Worm (Caenorhabditis elegans): ENCODE data around the gene pkc-1.

pkc-1 gene

DNA sequence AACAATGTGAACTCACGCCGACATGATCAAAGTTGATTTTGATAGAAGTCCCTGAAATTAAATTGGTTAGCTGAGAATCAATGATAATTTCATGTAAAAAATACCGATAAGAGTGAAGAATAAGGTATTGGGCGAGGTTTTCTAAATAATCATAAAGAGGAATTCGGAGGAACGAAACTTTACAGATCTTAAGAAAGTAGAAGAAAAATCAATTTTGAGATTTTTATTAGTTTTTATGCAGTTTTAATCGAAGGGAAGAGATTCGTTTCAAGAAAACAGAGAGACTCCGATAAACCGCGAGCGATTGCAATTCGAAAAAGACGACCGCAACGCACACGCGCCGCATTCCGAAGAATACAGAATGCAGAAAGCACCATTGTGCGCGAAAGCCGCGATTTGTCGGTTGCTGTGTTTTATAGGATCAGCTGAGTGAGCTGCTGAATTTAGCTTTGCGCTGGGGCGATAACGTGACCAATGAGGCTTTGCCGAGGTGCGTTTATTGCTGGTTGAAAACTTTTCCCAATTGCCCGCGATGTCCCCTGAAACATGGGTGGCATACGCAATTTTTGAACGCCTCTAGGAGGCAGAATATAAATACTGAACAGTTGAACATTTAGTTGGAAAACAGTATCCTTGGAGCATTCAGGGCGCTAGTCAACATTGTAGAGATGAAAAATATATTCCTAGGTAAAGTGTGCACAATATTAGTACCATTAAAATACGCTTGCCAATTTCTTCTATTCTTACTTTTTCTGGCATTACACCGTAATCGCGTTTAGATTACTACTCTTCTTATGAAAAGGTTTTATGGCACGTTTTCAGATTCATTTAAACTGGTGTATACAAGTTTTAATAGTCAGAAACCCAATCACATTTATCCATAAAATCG lies 52.0 kb downstream of the pkc-1 start, which contains the start of gene snr-4 (continued):
- TF ChIP-seq ztf-11 (tag; optimal IDR thresholded peaks at IDR 0.05) (peak; percentile 11), skn-1 (tag; optimal IDR thresholded peaks at IDR 0.05) (no peak), ztf-1 (GFP tag; conservative IDR thresholded peaks at IDR 0.05) (0 out of 2 replicates have a peak, but pooled peaks have one; percentile 45), Y55F3AM.14 (GFP tag; optimal IDR thresholded peaks at IDR 0.05) (peak; percentile 90), nhr-11 (tag; optimal IDR thresholded peaks at IDR 0.05) (peak; percentile 75), dmd-4 (tag; optimal IDR thresholded peaks at IDR 0.05) (no peak), lin-39 (tag; optimal IDR thresholded peaks at IDR 0.05) (no peak), mbf-1 (tag; optimal IDR thresholded peaks at IDR 0.05) (no peak), aly-2 (tag; optimal IDR thresholded peaks at IDR 0.05) (no peak), ceh-16 (tag; optimal IDR thresholded peaks at IDR 0.05) (peak; percentile 60), ama-1 (optimal IDR thresholded peaks at IDR 0.05) (peak; percentile 95)

DNA sequence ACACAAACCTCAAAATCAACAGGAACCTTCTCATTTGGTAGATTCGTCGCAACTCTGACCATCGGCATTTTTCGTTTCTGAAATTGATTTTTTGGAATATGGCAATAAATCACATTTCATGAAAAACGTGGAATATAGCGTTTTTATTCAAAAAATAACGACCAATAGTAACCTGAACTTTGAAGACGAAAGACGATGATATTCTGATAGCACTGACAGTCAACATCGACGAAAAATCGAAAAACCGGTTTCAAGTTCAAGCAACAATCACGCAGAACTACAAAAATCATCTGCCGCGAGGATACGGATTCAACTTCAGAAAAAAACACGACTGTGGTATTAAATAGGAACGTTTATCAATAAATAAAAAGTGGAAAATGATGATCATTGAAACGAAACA lies 53.8 kb downstream of the pkc-1 start, which contains the start of gene mif-2:
TSS of gene mif-2 (minus strand) at position 281 of the 400 bp plus-strand sequence.
- TF ChIP-seq ceh-16 (tag; optimal IDR thresholded peaks at IDR 0.05) = no peak
- TF ChIP-seq lin-13 (GFP tag; optimal IDR thresholded peaks at IDR 0.05) = peak; percentile 5
- TF ChIP-seq snpc-4 (tag; optimal IDR thresholded peaks at IDR 0.05) = no peak
- TF ChIP-seq crh-2 (tag; optimal IDR thresholded peaks at IDR 0.05) = peak; percentile 4
- peak; percentile 10 for TF ChIP-seq nhr-25 (tag; optimal IDR thresholded peaks at IDR 0.05)
- peak; percentile 3 for TF ChIP-seq nhr-21 (tag; optimal IDR thresholded peaks at IDR 0.05)

DNA sequence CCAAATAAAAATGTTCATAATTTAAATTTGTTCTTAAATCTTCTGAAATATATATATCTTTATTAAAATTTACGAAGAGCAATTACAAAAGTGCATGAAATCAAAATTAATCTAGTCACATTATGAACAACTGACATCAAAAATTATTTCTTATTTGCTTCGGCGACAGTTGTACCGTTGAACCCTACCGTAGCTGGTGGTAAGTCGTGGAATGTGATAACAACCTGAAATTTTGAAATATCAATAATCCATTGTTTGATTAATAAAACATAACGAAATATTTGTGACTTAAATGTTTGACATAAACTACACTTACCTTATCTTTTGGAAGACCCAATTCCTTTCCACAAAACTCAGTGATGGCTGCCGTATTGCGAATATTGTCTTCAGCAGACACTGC lies 55.2 kb downstream of the pkc-1 start:
- TF ChIP-seq sma-9 (GFP tag; optimal IDR thresholded peaks at IDR 0.05) = peak; percentile 6
- no peak for TF ChIP-seq sma-9 (tag; optimal IDR thresholded peaks at IDR 0.05)
- TF ChIP-seq ceh-16 (tag; optimal IDR thresholded peaks at IDR 0.05) = no peak
- peak; percentile 43 for TF ChIP-seq fos-1 (tag; optimal IDR thresholded peaks at IDR 0.05)
- no peak for TF ChIP-seq ZK546.5 (tag; optimal IDR thresholded peaks at IDR 0.05)
- peak; percentile 31 for TF ChIP-seq crh-2 (tag; optimal IDR thresholded peaks at IDR 0.05)
- TF ChIP-seq ama-1 (optimal IDR thresholded peaks at IDR 0.05) = no peak

DNA sequence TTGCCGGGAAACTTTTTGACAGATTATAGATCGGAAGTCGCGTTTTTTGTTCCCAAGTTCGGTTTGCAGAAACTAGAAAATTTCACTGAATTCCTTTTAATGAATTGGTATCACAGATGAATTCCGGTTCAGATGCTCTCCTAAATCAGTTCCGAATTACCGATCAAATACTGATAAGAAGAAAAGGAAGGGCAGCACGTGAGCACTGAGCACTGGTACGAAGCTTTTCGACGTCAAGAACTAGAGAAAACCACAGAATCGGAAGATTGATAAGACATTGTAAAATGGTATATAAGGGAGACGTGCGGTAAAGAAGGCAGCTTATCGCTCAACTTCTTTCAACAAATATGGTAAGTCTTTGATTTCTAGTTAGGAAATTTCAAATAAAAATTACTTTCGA lies 56.7 kb downstream of the pkc-1 start, which contains the start of gene cpr-1:
TSS of gene cpr-1 (plus strand) at position 319 of the 400 bp plus-strand sequence.
- TF ChIP-seq sma-9 (GFP tag; optimal IDR thresholded peaks at IDR 0.05) (peak; percentile 69), sma-9 (tag; optimal IDR thresholded peaks at IDR 0.05) (no peak), F13H6.1 (tag; optimal IDR thresholded peaks at IDR 0.05) (peak; percentile 51), gmeb-1 (tag; optimal IDR thresholded peaks at IDR 0.05) (no peak), elt-1 (tag; optimal IDR thresholded peaks at IDR 0.05) (no peak), fos-1 (tag; optimal IDR thresholded peaks at IDR 0.05) (peak; percentile 37), crh-2 (tag; optimal IDR thresholded peaks at IDR 0.05) (peak; percentile 54)

- TF ChIP-seq fos-1 (tag; optimal IDR thresholded peaks at IDR 0.05) (no peak), nhr-11 (tag; optimal IDR thresholded peaks at IDR 0.05) (no peak), nhr-12 (tag; optimal IDR thresholded peaks at IDR 0.05) (no peak), sma-3 (GFP tag; optimal IDR thresholded peaks at IDR 0.05) (no peak), nhr-21 (tag; optimal IDR thresholded peaks at IDR 0.05) (no peak), egl-27 (tag; optimal IDR thresholded peaks at IDR 0.05) (no peak), nhr-129 (tag; optimal IDR thresholded peaks at IDR 0.05) (no peak), unc-62 (GFP tag; optimal IDR thresholded peaks at IDR 0.05) (no peak), lin-39 (tag; optimal IDR thresholded peaks at IDR 0.05) (no peak), R02D3.7 (tag; optimal IDR thresholded peaks at IDR 0.05) (no peak), elt-3 (tag; optimal IDR thresholded peaks at IDR 0.05) (no peak), aly-2 (tag; optimal IDR thresholded peaks at IDR 0.05) (no peak), snpc-4 (tag; optimal IDR thresholded peaks at IDR 0.05) (no peak), nhr-77 (tag; optimal IDR thresholded peaks at IDR 0.05) (no peak), C34F6.9 (tag; optimal IDR thresholded peaks at IDR 0.05) (no peak), nhr-25 (tag; optimal IDR thresholded peaks at IDR 0.05) (no peak)
These were observed 67.2 kb downstream of the pkc-1 start, which contains the start of gene F58H1.7 for ce11 chrV:11964723-11965122. Gene F58H1.7 (minus strand): TSS chrV:11964823.

Data from whole organism, L2 larva.